Fruit fly (Drosophila melanogaster) whole organism, wandering third instar larva: ENCODE measurements around the gene CG43402.

Experiments used
- dsf ChIP-seq: sonication (Bioruptor generic); optimal IDR thresholded peaks from 2 replicates; lab custom pipeline; 2016; ENCODE audit warnings: missing biosample characterization, missing genetic modification characterization, borderline replicate concordance
- ey ChIP-seq: fragments of 200-800 bp; sonication (Bioruptor generic); optimal IDR thresholded peaks from 2 replicates; lab custom pipeline; 2016; ENCODE audit warnings: missing biosample characterization, missing genetic modification characterization
- jim ChIP-seq: fragments of 175-275, 200-325 bp; sonication (Bioruptor generic); optimal IDR thresholded peaks from 2 replicates; lab custom pipeline; 2016; ENCODE audit warnings: missing biosample characterization, mild to moderate bottlenecking, missing genetic modification characterization
- pan ChIP-seq: fragments of >200 bp; optimal IDR thresholded peaks from 2 replicates; lab custom pipeline; 2017
- tai ChIP-seq: sonication (Bioruptor generic); optimal IDR thresholded peaks from 2 replicates; lab custom pipeline; 2016; ENCODE audit warnings: missing biosample characterization, missing genetic modification characterization
- usp ChIP-seq: fragments of >200 bp; optimal IDR thresholded peaks from 2 replicates; lab custom pipeline; 2017; ENCODE audit warnings: missing biosample characterization, missing genetic modification characterization

- no peak for TF ChIP-seq jim (GFP tag; lab: Kevin White, UChicago)
- no peak for TF ChIP-seq ey (GFP tag; lab: Kevin White, UChicago)
- no peak for TF ChIP-seq pan (lab: Kevin White, UChicago)
- no peak for TF ChIP-seq tai
- no peak for TF ChIP-seq dsf (GFP tag; lab: Kevin White, UChicago)
- TF ChIP-seq usp (GFP tag; lab: Kevin White, UChicago), result no peak
Measured at dm6 chr2L:1433732-1434131, 8.7 kb upstream of the CG43402 start.
